Worm (Caenorhabditis elegans) whole organism, late embryonic: ENCODE data around the gene sra-14.

ENCODE experiments used
- K02D7.2 ChIP-seq: sonication (generic microtip); optimal IDR thresholded peaks from 2 replicates; lab custom pipeline; 2017; ENCODE audit warnings: mild to moderate bottlenecking, missing genetic modification characterization, missing compliant biosample characterization
- ahr-1 ChIP-seq: sonication (generic microtip); optimal IDR thresholded peaks from 2 replicates; lab custom pipeline; 2016; ENCODE audit warnings: missing genetic modification characterization, missing compliant biosample characterization
- ama-1 ChIP-seq: fragments of 150-350 bp; optimal IDR thresholded peaks from 2 replicates; lab custom pipeline; 2014
- ceh-2 ChIP-seq: sonication (generic microtip); optimal IDR thresholded peaks from 2 replicates; lab custom pipeline; 2016; ENCODE audit warnings: missing genotype, missing genetic modification characterization, missing compliant biosample characterization
- ceh-30 ChIP-seq: fragments of 150-350 bp; optimal IDR thresholded peaks from 2 replicates; lab custom pipeline; 2014; ENCODE audit warnings: missing biosample characterization, missing genetic modification characterization
- ceh-45 ChIP-seq: fragments of 200-800 bp; sonication (Bioruptor generic); IDR thresholded peaks from 2 replicates; pipeline ENCODE4 v1.3.6; 2022; ENCODE audit warnings: missing genetic modification reagents, missing genetic modification characterization, missing compliant biosample characterization
- che-1 ChIP-seq: sonication (generic microtip); optimal IDR thresholded peaks from 2 replicates; lab custom pipeline; 2016; ENCODE audit warnings: mild to moderate bottlenecking, missing genetic modification characterization, missing compliant biosample characterization
- dmd-4 ChIP-seq: sonication (generic microtip); optimal IDR thresholded peaks from 2 replicates; lab custom pipeline; 2016; ENCODE audit warnings: borderline replicate concordance, missing genetic modification characterization, missing compliant biosample characterization
- lim-6 ChIP-seq: sonication (generic microtip); optimal IDR thresholded peaks from 2 replicates; lab custom pipeline; 2016; ENCODE audit warnings: missing genetic modification characterization, missing compliant biosample characterization
- lin-11 ChIP-seq: fragments of 200-800 bp; sonication (Bioruptor generic); optimal IDR thresholded peaks from 2 replicates; lab custom pipeline; 2018; ENCODE audit warnings: mild to moderate bottlenecking, missing genetic modification characterization, missing compliant biosample characterization
- nfya-1 ChIP-seq: sonication (generic microtip); optimal IDR thresholded peaks from 2 replicates; lab custom pipeline; 2017; ENCODE audit warnings: missing genetic modification characterization, mild to moderate bottlenecking, missing compliant biosample characterization, antibody characterized with exemption, moderate library complexity
- pqm-1 ChIP-seq: sonication (generic microtip); optimal IDR thresholded peaks from 2 replicates; lab custom pipeline; 2016; ENCODE audit warnings: missing genetic modification characterization, missing compliant biosample characterization
- rnt-1 ChIP-seq: sonication (generic microtip); optimal IDR thresholded peaks from 2 replicates; lab custom pipeline; 2016; ENCODE audit warnings: missing genetic modification characterization, missing compliant biosample characterization

DNA sequence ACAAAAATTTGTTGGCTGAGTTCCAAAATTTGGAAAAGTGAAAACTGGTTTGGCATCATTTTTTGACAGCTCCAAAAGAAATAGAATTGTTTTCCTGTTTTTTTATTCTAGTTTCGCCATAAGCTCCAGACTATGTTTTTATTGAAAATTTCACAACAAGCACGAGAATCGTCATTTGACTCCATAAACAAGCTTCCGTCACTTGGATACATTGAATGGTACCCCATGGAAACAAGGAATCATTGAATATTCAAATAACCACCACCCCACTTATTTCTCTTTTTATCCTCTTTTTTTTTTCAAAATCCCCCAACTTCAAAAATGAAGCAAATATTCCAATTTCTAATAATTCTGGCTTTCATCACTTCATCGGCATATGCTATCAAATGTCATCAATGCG, 23.7 kb downstream of the sra-14 start, which contains the start of gene ddn-2:
- TF ChIP-seq ceh-2 (tag; lab: Kevin White, UChicago) (no peak), che-1 (tag; lab: Kevin White, UChicago) (no peak), rnt-1 (tag; lab: Kevin White, UChicago) (no peak), ceh-45 (no peak), ama-1 (lab: Kevin White, UChicago) (no peak), ahr-1 (no peak), lin-11 (tag; lab: Kevin White, UChicago) (no peak), pqm-1 (no peak), lim-6 (tag; lab: Kevin White, UChicago) (no peak), nfya-1 (tag; lab: Kevin White, UChicago) (no peak), ceh-30 (tag; lab: Kevin White, UChicago) (no peak), dmd-4 (no peak), K02D7.2 (tag; lab: Kevin White, UChicago) (no peak)
